Worm (Caenorhabditis elegans) whole organism, mixed stage, embryonic: ENCODE measurements around the gene tsp-4.

Source experiments
- bed-3 ChIP-seq: fragments of 200-800 bp; sonication (Bioruptor generic); optimal IDR thresholded peaks from 3 replicates; lab custom pipeline; 2018; ENCODE audit warnings: mild to moderate bottlenecking, missing genetic modification characterization, moderate library complexity, missing compliant biosample characterization
- elt-3 ChIP-seq: fragments of 150-350 bp; optimal IDR thresholded peaks from 2 replicates; lab custom pipeline; 2014; ENCODE audit warnings: missing biosample characterization, missing genetic modification characterization
- mep-1 ChIP-seq: fragments of 150-350 bp; optimal IDR thresholded peaks from 2 replicates; lab custom pipeline; 2017; ENCODE audit warnings: missing biosample characterization, missing genetic modification reagents, missing genetic modification characterization, inconsistent platforms

ce11 chrIV:12498238-12498637, 21.8 kb downstream of the tsp-4 start, which contains the start of gene sru-19:
- TF ChIP-seq mep-1 (tag; lab: Kevin White, UChicago): no peak
- no peak for TF ChIP-seq elt-3 (tag; lab: Kevin White, UChicago)
- no peak for TF ChIP-seq bed-3
